Worm (Caenorhabditis elegans): Measurements from ENCODE around the gene fbxl-4.
A peak's percentile ranks its signal among the peaks of the same experiment; 100 is the strongest.

Gene fbxl-4

DNA sequence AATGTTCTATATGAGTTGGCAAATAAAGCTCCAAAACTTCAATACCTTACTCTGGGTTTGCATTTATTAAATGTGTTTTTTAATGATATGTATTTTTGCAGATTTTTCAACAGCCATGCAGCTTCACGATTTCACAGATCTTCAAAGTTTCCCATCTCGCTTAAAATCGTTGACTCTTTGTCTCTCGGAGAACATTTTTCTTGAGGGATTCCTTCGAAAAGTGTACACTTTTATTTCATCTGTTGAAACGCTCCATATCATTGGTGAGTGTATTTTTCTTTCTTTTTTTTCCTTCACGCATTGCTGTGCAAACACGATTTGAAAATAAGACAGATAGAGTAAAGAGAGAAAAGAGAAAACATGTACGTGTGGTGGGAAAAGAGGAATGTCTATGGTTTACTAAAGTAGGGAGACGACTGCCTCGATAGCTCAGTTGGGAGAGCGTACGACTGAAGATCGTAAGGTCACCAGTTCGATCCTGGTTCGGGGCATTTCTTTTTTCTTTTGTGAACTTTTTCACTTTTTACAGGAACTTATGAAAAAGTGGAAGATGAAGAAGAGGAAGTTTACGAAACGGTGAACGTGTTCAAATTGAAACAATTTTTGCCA, 4.7 kb downstream of the fbxl-4 start (continued):
- TF ChIP-seq ztf-3 (GFP tag; optimal IDR thresholded peaks at IDR 0.05) (no peak), F37B4.10 (GFP tag; IDR thresholded peaks at IDR 0.05) (0 out of 2 replicates have a peak, but pooled peaks have one; percentile 26), madf-3 (GFP tag; IDR thresholded peaks at IDR 0.05) (peak; percentile 12; the same call in 1 of the 2 replicates), nhr-179 (tag; optimal IDR thresholded peaks at IDR 0.05) (peak; percentile 67), dpl-1 (GFP tag; optimal IDR thresholded peaks at IDR 0.05) (no peak), pha-4 (tag; optimal IDR thresholded peaks at IDR 0.05) (no peak), mcd-1 (GFP tag; IDR thresholded peaks at IDR 0.05) (peak; percentile 54; the same call in 1 of the 2 replicates), C17E4.6 (GFP tag; IDR thresholded peaks at IDR 0.05) (no peak), hlh-26 (GFP tag; conservative IDR thresholded peaks at IDR 0.05) (no peak), attf-5 (GFP tag; optimal IDR thresholded peaks at IDR 0.05) (peak; percentile 51), ztf-6 (GFP tag; IDR thresholded peaks at IDR 0.05) (0 out of 2 replicates have a peak, but pooled peaks have one; percentile 42), T26A5.8 (tag; optimal IDR thresholded peaks at IDR 0.05) (peak; percentile 47), B0261.1 (tag; optimal IDR thresholded peaks at IDR 0.05) (peak; percentile 96), F22D6.2 (tag; optimal IDR thresholded peaks at IDR 0.05) (peak; percentile 16), rpc-1 (optimal IDR thresholded peaks at IDR 0.05) (peak; percentile 95), rpc-1 (tag; optimal IDR thresholded peaks at IDR 0.05) (peak; percentile 98), rcor-1 (GFP tag; IDR thresholded peaks at IDR 0.05) (peak; percentile 86), hmg-20 (GFP tag; IDR thresholded peaks at IDR 0.05) (peak; percentile 86), athp-1 (tag; optimal IDR thresholded peaks at IDR 0.05) (peak; percentile 78), B0019.2 (GFP tag; conservative IDR thresholded peaks at IDR 0.05) (0 out of 2 replicates have a peak, but pooled peaks have one; percentile 33), ceh-79 (tag; optimal IDR thresholded peaks at IDR 0.05) (peak; percentile 82), nfya-2 (GFP tag; IDR thresholded peaks at IDR 0.05) (no peak), bed-2 (GFP tag; IDR thresholded peaks at IDR 0.05) (no peak), Y79H2A.3 (GFP tag; conservative IDR thresholded peaks at IDR 0.05) (no peak), K12H6.12 (tag; optimal IDR thresholded peaks at IDR 0.05) (peak; percentile 40), T07F8.4 (tag; optimal IDR thresholded peaks at IDR 0.05) (peak; percentile 69), ekl-4 (GFP tag; IDR thresholded peaks at IDR 0.05) (peak; percentile 45; the same call in 1 of the 2 replicates), cebp-2 (GFP tag; IDR thresholded peaks at IDR 0.05) (0 out of 2 replicates have a peak, but pooled peaks have one; percentile 85), chd-7 (tag; optimal IDR thresholded peaks at IDR 0.05) (peak; percentile 84), egl-44 (GFP tag; IDR thresholded peaks at IDR 0.05) (peak; percentile 93), nhr-80 (tag; optimal IDR thresholded peaks at IDR 0.05) (peak; percentile 32), lag-1 (GFP tag; IDR thresholded peaks at IDR 0.05) (no peak), ceh-58 (GFP tag; IDR thresholded peaks at IDR 0.05) (no peak), mxl-1 (tag; optimal IDR thresholded peaks at IDR 0.05) (peak; percentile 69), F39B2.1 (GFP tag; IDR thresholded peaks at IDR 0.05) (0 out of 2 replicates have a peak, but pooled peaks have one; percentile 66), lin-54 (GFP tag; optimal IDR thresholded peaks at IDR 0.05) (no peak), madf-6 (GFP tag; IDR thresholded peaks at IDR 0.05) (no peak), tbx-9 (tag; optimal IDR thresholded peaks at IDR 0.05; ENCODE audit: borderline replicate concordance) (no peak), aptf-3 (GFP tag; IDR thresholded peaks at IDR 0.05) (peak; percentile 88; the same call in 1 of the 2 replicates), zfh-2 (GFP tag; conservative IDR thresholded peaks at IDR 0.05) (no peak), snpc-4 (GFP tag; optimal IDR thresholded peaks at IDR 0.05) (peak; percentile 77), snpc-4 (tag; optimal IDR thresholded peaks at IDR 0.05) (peak in 1 of 4 experiments; percentile 54), repo-1 (tag; optimal IDR thresholded peaks at IDR 0.05) (peak; percentile 58), F55B11.4 (tag; optimal IDR thresholded peaks at IDR 0.05; ENCODE audit: borderline replicate concordance, insufficient read depth) (no peak), akir-1 (GFP tag; optimal IDR thresholded peaks at IDR 0.05) (no peak), ceh-40 (GFP tag; IDR thresholded peaks at IDR 0.05) (peak; percentile 83; the same call in 1 of the 2 replicates), ztf-22 (GFP tag; optimal IDR thresholded peaks at IDR 0.05) (no peak), hlh-12 (tag; optimal IDR thresholded peaks at IDR 0.05) (peak; percentile 85), B0035.1 (tag; optimal IDR thresholded peaks at IDR 0.05) (peak; percentile 73)

All from whole organism, young adult.